Worm (Caenorhabditis elegans) whole organism, mixed stage, embryonic: ENCODE results near the gene T04A6.3.

Experiments used
- bed-3 ChIP-seq: fragments of 200-800 bp; sonication (Bioruptor generic); optimal IDR thresholded peaks from 3 replicates; lab custom pipeline; 2018; ENCODE audit warnings: mild to moderate bottlenecking, missing genetic modification characterization, moderate library complexity, missing compliant biosample characterization
- blmp-1 ChIP-seq: fragments of 150-350 bp; optimal IDR thresholded peaks from 2 replicates; lab custom pipeline; 2014; ENCODE audit warnings: missing biosample characterization, missing genetic modification characterization
- ceh-43 ChIP-seq: fragments of 200-800 bp; sonication (Bioruptor generic); optimal IDR thresholded peaks from 2 replicates; lab custom pipeline; 2018; ENCODE audit warnings: mild to moderate bottlenecking, missing genetic modification characterization, moderate library complexity, missing compliant biosample characterization
- drap-1 ChIP-seq: fragments of 200-800 bp; sonication (Bioruptor generic); optimal IDR thresholded peaks from 3 replicates; lab custom pipeline; 2018; ENCODE audit warnings: mild to moderate bottlenecking, missing genetic modification characterization, missing compliant biosample characterization
- elt-1 ChIP-seq: sonication (generic microtip); optimal IDR thresholded peaks from 2 replicates; lab custom pipeline; 2017; ENCODE audit warnings: missing genetic modification characterization, mild to moderate bottlenecking, missing compliant biosample characterization, antibody characterized with exemption, moderate library complexity, borderline replicate concordance; ENCODE audit not compliant: insufficient read depth
- elt-3 ChIP-seq: fragments of 150-350 bp; optimal IDR thresholded peaks from 2 replicates; lab custom pipeline; 2014; ENCODE audit warnings: missing biosample characterization, missing genetic modification characterization
- ham-2 ChIP-seq: fragments of 200-800 bp; sonication (Bioruptor generic); optimal IDR thresholded peaks from 2 replicates; lab custom pipeline; 2018; ENCODE audit warnings: mild to moderate bottlenecking, missing genetic modification characterization, missing compliant biosample characterization
- lin-32 ChIP-seq: fragments of 200-800 bp; sonication (Bioruptor generic); optimal IDR thresholded peaks from 2 replicates; lab custom pipeline; 2018; ENCODE audit warnings: mild to moderate bottlenecking, missing genetic modification characterization, missing compliant biosample characterization
- mab-5 ChIP-seq: fragments of 150-350 bp; optimal IDR thresholded peaks from 2 replicates; lab custom pipeline; 2014; ENCODE audit warnings: missing biosample characterization, missing genetic modification characterization
- mep-1 ChIP-seq: fragments of 150-350 bp; optimal IDR thresholded peaks from 2 replicates; lab custom pipeline; 2017; ENCODE audit warnings: missing biosample characterization, missing genetic modification reagents, missing genetic modification characterization, inconsistent platforms
- nhr-12 ChIP-seq: fragments of 150-350 bp; optimal IDR thresholded peaks from 2 replicates; lab custom pipeline; 2014; ENCODE audit warnings: missing biosample characterization, missing genetic modification characterization
- nhr-237 ChIP-seq: fragments of 150-350 bp; optimal IDR thresholded peaks from 2 replicates; lab custom pipeline; 2014; ENCODE audit warnings: missing biosample characterization, missing genetic modification characterization
- nhr-76 ChIP-seq: sonication (generic microtip); optimal IDR thresholded peaks from 2 replicates; lab custom pipeline; 2017; ENCODE audit warnings: missing biosample characterization, missing genetic modification characterization
- sem-2 ChIP-seq: fragments of 200-800 bp; sonication (Bioruptor generic); optimal IDR thresholded peaks from 2 replicates; lab custom pipeline; 2018; ENCODE audit warnings: mild to moderate bottlenecking, missing genetic modification characterization, missing compliant biosample characterization
- sptf-1 ChIP-seq: sonication (generic microtip); optimal IDR thresholded peaks from 2 replicates; lab custom pipeline; 2017; ENCODE audit warnings: mild to moderate bottlenecking, missing genetic modification characterization, moderate library complexity, missing compliant biosample characterization
- tbx-8 ChIP-seq: fragments of 200-800 bp; sonication (Bioruptor generic); optimal IDR thresholded peaks from 2 replicates; lab custom pipeline; 2018; ENCODE audit warnings: mild to moderate bottlenecking, missing genetic modification characterization, moderate library complexity, missing compliant biosample characterization
- unc-120 ChIP-seq: sonication (generic microtip); optimal IDR thresholded peaks from 2 replicates; lab custom pipeline; 2017; ENCODE audit warnings: missing genetic modification characterization, missing compliant biosample characterization; ENCODE audit not compliant: poor library complexity, severe bottlenecking
- unc-62 ChIP-seq: fragments of 150-350 bp; optimal IDR thresholded peaks from 2 replicates; lab custom pipeline; 2014; ENCODE audit warnings: missing biosample characterization, missing genetic modification reagents, missing genetic modification characterization
- zip-8 ChIP-seq: fragments of 150-350 bp; optimal IDR thresholded peaks from 2 replicates; lab custom pipeline; 2014; ENCODE audit warnings: missing biosample characterization, missing genetic modification characterization
- ztf-11 ChIP-seq: fragments of 150-350 bp; optimal IDR thresholded peaks from 2 replicates; lab custom pipeline; 2014; ENCODE audit warnings: missing biosample characterization, missing genetic modification characterization

The T04A6.3 gene

DNA sequence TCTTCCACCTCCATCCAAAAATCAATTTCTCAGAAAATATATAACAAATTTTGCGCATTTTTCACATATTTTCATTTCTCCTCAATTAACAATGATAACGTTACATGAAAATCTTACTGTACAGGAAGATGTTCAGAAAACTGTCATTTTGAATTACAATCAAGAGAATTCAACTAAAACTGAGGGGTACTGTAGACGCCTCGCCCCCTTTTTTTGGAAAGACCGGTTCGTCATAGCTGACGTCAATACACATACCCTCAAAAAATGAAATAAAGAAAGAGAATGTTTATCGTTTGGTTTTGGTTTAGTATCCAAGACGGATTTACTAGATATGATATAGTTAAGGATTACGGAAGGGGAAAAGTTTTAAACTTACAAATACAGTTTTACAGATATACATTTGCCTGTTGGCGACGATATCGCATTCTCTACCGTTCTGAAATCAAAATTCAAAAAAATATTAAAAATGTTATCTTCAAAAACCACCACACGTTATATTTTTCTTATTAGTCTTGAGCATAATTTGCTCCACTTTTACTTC, 50.1 kb downstream of the T04A6.3 start:
- no peak for TF ChIP-seq lin-32 (GFP tag; lab: Kevin White, UChicago)
- TF ChIP-seq mep-1 (tag; lab: Kevin White, UChicago) = no peak
- TF ChIP-seq sptf-1 = no peak
- no peak for TF ChIP-seq sem-2 (GFP tag; lab: Kevin White, UChicago)
- TF ChIP-seq nhr-76 (tag; lab: Kevin White, UChicago) = no peak
- no peak for TF ChIP-seq nhr-12 (tag; lab: Kevin White, UChicago)
- no peak for TF ChIP-seq mab-5
- no peak for TF ChIP-seq unc-120
- no peak for TF ChIP-seq nhr-237 (tag; lab: Kevin White, UChicago)
- no peak for TF ChIP-seq ceh-43
- no peak for TF ChIP-seq elt-3 (tag; lab: Kevin White, UChicago)
- no peak for TF ChIP-seq elt-1 (tag; lab: Kevin White, UChicago)
- TF ChIP-seq zip-8 (tag; lab: Kevin White, UChicago) = no peak
- TF ChIP-seq bed-3 (GFP tag; lab: Kevin White, UChicago) = no peak
- no peak for TF ChIP-seq blmp-1 (tag; lab: Kevin White, UChicago)
- TF ChIP-seq tbx-8 (GFP tag; lab: Kevin White, UChicago) = no peak
- TF ChIP-seq drap-1 (GFP tag; lab: Kevin White, UChicago) = no peak
- TF ChIP-seq ham-2 (GFP tag; lab: Kevin White, UChicago) = no peak
- no peak for TF ChIP-seq unc-62 (GFP tag; lab: Kevin White, UChicago)
- no peak for TF ChIP-seq ztf-11
- TF ChIP-seq, all 35 proteins: peak for 0
